Worm (Caenorhabditis elegans) whole organism, L4 larva: ENCODE results near the gene K10B3.1.

Experiments used
- F26F4.8 ChIP-seq: fragments of 200-800 bp; sonication (Bioruptor generic); conservative IDR thresholded peaks from 2 replicates; pipeline ENCODE4 v1.3.6; 2022; ENCODE audit warnings: missing genetic modification characterization, missing compliant biosample characterization
- ceh-82 ChIP-seq: sonication (generic microtip); optimal IDR thresholded peaks from 2 replicates; lab custom pipeline; 2017; ENCODE audit warnings: missing biosample characterization, missing genetic modification characterization
- dpl-1 ChIP-seq: fragments of 150-350 bp; optimal IDR thresholded peaks from 2 replicates; lab custom pipeline; 2014; ENCODE audit warnings: missing biosample characterization, missing genetic modification reagents, missing genetic modification characterization
- lin-38 ChIP-seq: fragments of 200-800 bp; sonication (Bioruptor generic); IDR thresholded peaks from 2 replicates; pipeline ENCODE4 v1.3.6; 2022; ENCODE audit warnings: missing genetic modification reagents, missing genetic modification characterization, missing compliant biosample characterization
- lsy-2 ChIP-seq, 2 experiments: fragments of 150-350 bp in 1 of 2; sonication (generic microtip) in 1 of 2; optimal IDR thresholded peaks; 2 replicates each; lab custom pipeline; 2014 to 2017; ENCODE audit warnings: missing biosample characterization in 2 of 2, missing genetic modification characterization in 2 of 2
- mdl-1 ChIP-seq, 2 experiments: fragments of 150-350 bp in 1 of 2; sonication (generic microtip) in 1 of 2; optimal IDR thresholded peaks; 2 replicates each; lab custom pipeline; 2014 to 2017; ENCODE audit warnings: missing biosample characterization in 2 of 2, missing genetic modification characterization in 2 of 2
- nhr-10 ChIP-seq: fragments of 150-350 bp; optimal IDR thresholded peaks from 2 replicates; lab custom pipeline; 2014; ENCODE audit warnings: missing biosample characterization, missing genetic modification characterization
- nhr-28 ChIP-seq: fragments of 150-350 bp; optimal IDR thresholded peaks from 2 replicates; lab custom pipeline; 2014; ENCODE audit warnings: missing biosample characterization, missing genetic modification characterization
- nhr-76 ChIP-seq: fragments of 150-350 bp; optimal IDR thresholded peaks from 2 replicates; lab custom pipeline; 2014; ENCODE audit warnings: missing biosample characterization, missing genetic modification characterization
- snpc-4 ChIP-seq: fragments of 150-350 bp; optimal IDR thresholded peaks from 2 replicates; lab custom pipeline; 2014; ENCODE audit warnings: missing biosample characterization, missing genetic modification characterization
- tag-97 ChIP-seq: fragments of 200-800 bp; sonication (Bioruptor generic); IDR thresholded peaks from 2 replicates; pipeline ENCODE4 v1.3.6; 2022; ENCODE audit warnings: missing genetic modification characterization, missing compliant biosample characterization
- unc-62 ChIP-seq, 3 experiments: fragments of 150-350 bp in 1 of 3; sonication (generic microtip); optimal IDR thresholded peaks in 2 of 3; peaks in 1 of 3; 1 replicate in 1 of 3; 2 replicates in 2 of 3; lab custom pipeline; 2014 to 2017; ENCODE audit warnings: missing biosample characterization in 3 of 3, missing genetic modification characterization in 3 of 3, missing genetic modification reagents in 3 of 3, missing genotype in 1 of 3
- zag-1 ChIP-seq: fragments of 150-350 bp; optimal IDR thresholded peaks from 2 replicates; lab custom pipeline; 2014; ENCODE audit warnings: missing biosample characterization, missing genetic modification characterization

- TF ChIP-seq nhr-28 (tag; lab: Kevin White, UChicago) (no peak), mdl-1 (tag; optimal IDR thresholded peaks at IDR 0.05; lab: Kevin White, UChicago) (no peak), F26F4.8 (GFP tag; lab: Robert Waterston, UW) (no peak), lin-38 (GFP tag; lab: Robert Waterston, UW) (no peak), unc-62 (GFP tag; optimal IDR thresholded peaks at IDR 0.05 in 1 of 2; lab: Kevin White, UChicago) (no peak), unc-62 (tag; optimal IDR thresholded peaks at IDR 0.05; lab: Kevin White, UChicago) (no peak), snpc-4 (tag; lab: Kevin White, UChicago) (no peak), nhr-76 (tag; lab: Kevin White, UChicago) (no peak), dpl-1 (GFP tag; lab: Kevin White, UChicago) (no peak), tag-97 (GFP tag; lab: Robert Waterston, UW) (no peak), zag-1 (tag; lab: Kevin White, UChicago) (no peak), ceh-82 (no peak), lsy-2 (tag; optimal IDR thresholded peaks at IDR 0.05; lab: Kevin White, UChicago) (no peak), nhr-10 (tag; lab: Kevin White, UChicago) (no peak)
Measured at ce11 chrX:3089423-3089822, 45.9 kb upstream of the K10B3.1 start, which contains the start of gene pccb-1.
